Fruit fly (Drosophila melanogaster) whole organism, adult: ENCODE results near the gene Npc2f.

ENCODE experiments used
- CG12768 ChIP-seq: fragments of 200-800 bp; sonication (Bioruptor generic); optimal IDR thresholded peaks from 2 replicates; lab custom pipeline; 2017; ENCODE audit warnings: missing biosample characterization, missing genetic modification characterization, mild to moderate bottlenecking, moderate library complexity, missing genetic modification reagents
- CG1620 ChIP-seq: fragments of 200-800 bp; sonication (Bioruptor generic); optimal IDR thresholded peaks from 2 replicates; lab custom pipeline; 2016; ENCODE audit warnings: missing biosample characterization, missing genetic modification characterization
- CG33017 ChIP-seq: fragments of 200-800 bp; sonication (Bioruptor generic); optimal IDR thresholded peaks from 2 replicates; lab custom pipeline; 2018; ENCODE audit warnings: missing biosample characterization, mild to moderate bottlenecking, missing genetic modification characterization, moderate library complexity
- CG5204 ChIP-seq: fragments of 200-800 bp; sonication (Bioruptor generic); optimal IDR thresholded peaks from 2 replicates; lab custom pipeline; 2016; ENCODE audit warnings: missing biosample characterization, missing genetic modification characterization
- Crg-1 ChIP-seq: fragments of 200-800 bp; sonication (Bioruptor generic); optimal IDR thresholded peaks from 2 replicates; lab custom pipeline; 2016; ENCODE audit warnings: missing biosample characterization, missing genetic modification characterization
- bab1 ChIP-seq: fragments of 200-800 bp; sonication (Bioruptor generic); optimal IDR thresholded peaks from 3 replicates; lab custom pipeline; 2019; ENCODE audit warnings: missing biosample characterization, mild to moderate bottlenecking, missing genetic modification characterization, moderate library complexity
- cic ChIP-seq: fragments of 200-800 bp; sonication (Bioruptor generic); optimal IDR thresholded peaks from 2 replicates; lab custom pipeline; 2017; ENCODE audit warnings: missing biosample characterization, mild to moderate bottlenecking, missing genetic modification characterization, moderate library complexity
- ovo ChIP-seq: fragments of 200-800 bp; sonication (Bioruptor generic); optimal IDR thresholded peaks from 2 replicates; lab custom pipeline; 2016; ENCODE audit warnings: missing biosample characterization, missing genetic modification characterization
- pad ChIP-seq: fragments of 200-800 bp; sonication (Bioruptor generic); optimal IDR thresholded peaks from 3 replicates; lab custom pipeline; 2017; ENCODE audit warnings: missing biosample characterization, missing genetic modification characterization, mild to moderate bottlenecking, moderate library complexity, missing genetic modification reagents
- tj ChIP-seq: fragments of 200-800 bp; sonication (Bioruptor generic); optimal IDR thresholded peaks from 3 replicates; lab custom pipeline; 2017; ENCODE audit warnings: missing biosample characterization, mild to moderate bottlenecking, missing genetic modification characterization, moderate library complexity
- toe ChIP-seq: fragments of 200-800 bp; sonication (Bioruptor generic); optimal IDR thresholded peaks from 2 replicates; lab custom pipeline; 2016; ENCODE audit warnings: missing biosample characterization, missing genetic modification characterization

- TF ChIP-seq CG12768 (GFP tag; lab: Kevin White, UChicago) (no peak), bab1 (GFP tag; lab: Kevin White, UChicago) (no peak), tj (GFP tag; lab: Kevin White, UChicago) (no peak), cic (GFP tag; lab: Kevin White, UChicago) (no peak), CG1620 (no peak), CG33017 (no peak), Crg-1 (GFP tag; lab: Kevin White, UChicago) (no peak), pad (GFP tag; lab: Kevin White, UChicago) (no peak), toe (GFP tag; lab: Kevin White, UChicago) (no peak), ovo (GFP tag; lab: Kevin White, UChicago) (no peak), CG5204 (no peak)
Measured at dm6 chr3R:24150103-24150502, 12.4 kb downstream of the Npc2f start, which contains the start of gene p38c.
